Fruit fly (Drosophila melanogaster) S2 (cell line): ENCODE results near the gene CG8509.
A peak's percentile ranks its signal among the peaks of the same experiment; 100 is the strongest.

Experiments
- CG8478 ChIP-seq: fragments of >200 bp; optimal IDR thresholded peaks from 2 replicates; lab custom pipeline; 2018
- CTCF ChIP-seq, 2 experiments: fragments of >200 bp; optimal IDR thresholded peaks; 2 replicates each; lab custom pipeline; 2018

CG8509 gene

dm6 chrX:15860479-15860878 lies 51.1 kb downstream of the CG8509 start:
- no peak for TF ChIP-seq CG8478 (lab: Kevin White, UChicago)
- TF ChIP-seq CTCF (optimal IDR thresholded peaks at IDR 0.05; lab: Kevin White, UChicago) = peak in 1 of 2 experiments; percentile 23
